Fruit fly (Drosophila melanogaster): ENCODE data around the gene Droj2.

The Droj2 gene

DNA sequence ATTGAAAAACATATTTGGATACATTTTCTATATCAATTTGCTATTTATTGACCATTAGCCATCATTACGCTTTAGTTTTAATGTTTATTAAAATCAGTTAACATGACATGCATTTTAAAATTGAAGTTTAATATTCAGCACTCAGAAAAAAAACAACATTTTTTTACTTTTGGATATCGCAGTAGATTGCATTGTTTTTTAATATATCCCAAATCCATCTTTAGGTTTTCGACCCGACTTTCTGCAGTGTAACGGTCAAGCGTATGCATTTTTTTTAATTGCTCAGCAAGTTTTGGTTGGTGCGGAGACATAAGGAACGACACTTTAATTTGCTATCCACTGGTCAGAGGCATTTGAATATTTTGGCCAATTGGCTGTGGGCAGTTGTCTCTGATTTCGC, 30.8 kb downstream of the Droj2 start:
- no peak for TF ChIP-seq noc (tag; optimal IDR thresholded peaks at IDR 0.05)

DNA sequence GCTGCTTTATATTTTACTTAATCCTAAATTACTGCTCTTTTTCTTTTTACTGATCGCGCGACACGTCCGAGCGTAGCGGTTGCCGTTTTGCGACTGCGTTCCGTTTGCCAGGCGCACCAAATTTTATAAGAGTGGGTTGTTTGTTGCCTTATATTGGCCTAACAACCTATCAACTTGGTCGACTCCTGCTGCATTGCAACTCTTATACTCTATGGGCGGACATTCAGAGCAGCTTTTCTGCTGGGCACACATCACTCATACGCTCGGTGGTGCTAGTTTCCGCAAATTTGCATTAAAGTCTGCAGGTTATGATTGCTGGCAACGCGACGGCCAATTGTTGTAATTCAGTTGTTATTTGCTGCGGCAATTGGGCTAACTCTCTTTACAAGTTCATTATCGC, 33.3 kb downstream of the Droj2 start, which contains the start of gene yellow-e:
Gene yellow-e (minus strand): TSS at position 101 of the 400 bp plus-strand sequence.
- TF ChIP-seq noc (tag; optimal IDR thresholded peaks at IDR 0.05): no peak

DNA sequence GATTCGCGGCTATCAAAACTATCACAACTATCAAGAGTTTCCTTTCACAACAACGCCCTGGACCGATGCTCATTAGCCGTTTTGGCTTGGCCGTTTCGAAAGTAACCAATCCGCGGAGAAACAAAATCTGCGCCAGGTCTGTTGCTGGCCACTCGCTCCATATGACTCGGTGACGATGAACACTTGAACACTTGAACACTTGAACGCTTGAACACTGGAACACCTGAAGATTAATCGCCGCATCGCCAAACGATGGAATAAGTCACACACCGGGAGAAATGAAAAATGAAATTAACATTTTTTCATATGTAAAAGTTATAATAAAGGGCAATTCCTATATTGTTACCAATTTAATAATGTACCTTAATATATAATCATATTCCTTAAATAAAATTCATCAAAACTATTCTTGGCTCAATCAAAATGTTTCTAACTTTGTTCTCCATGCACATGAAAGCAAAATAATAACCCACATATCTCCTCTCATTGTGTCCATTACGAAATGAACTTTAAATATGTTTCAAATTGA, 35.2 kb downstream of the Droj2 start:
- TF ChIP-seq noc (tag; optimal IDR thresholded peaks at IDR 0.05): no peak

DNA sequence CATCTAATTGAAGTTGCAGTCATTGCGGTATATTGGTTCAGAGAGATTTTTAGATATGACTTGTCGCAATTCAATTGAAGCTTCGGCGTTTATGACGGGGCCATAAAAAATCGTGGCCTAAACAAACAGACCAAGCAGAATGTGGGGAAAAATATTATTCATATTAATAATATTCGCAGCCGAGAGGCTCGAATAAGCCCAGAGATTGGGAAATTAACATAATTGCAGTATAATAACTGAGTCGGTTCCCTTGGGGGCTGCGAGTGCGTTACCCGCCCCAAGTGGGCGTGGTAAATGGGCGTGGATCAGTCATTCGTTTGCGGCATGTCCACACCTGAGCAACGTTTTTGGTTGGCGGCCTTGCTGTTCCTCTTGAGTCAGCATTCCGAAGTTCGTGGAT, 38.1 kb downstream of the Droj2 start, which contains the start of gene Ir87a:
Gene Ir87a (plus strand): TSS at position 301 of the 400 bp plus-strand sequence.
- TF ChIP-seq noc (tag; optimal IDR thresholded peaks at IDR 0.05): no peak

DNA sequence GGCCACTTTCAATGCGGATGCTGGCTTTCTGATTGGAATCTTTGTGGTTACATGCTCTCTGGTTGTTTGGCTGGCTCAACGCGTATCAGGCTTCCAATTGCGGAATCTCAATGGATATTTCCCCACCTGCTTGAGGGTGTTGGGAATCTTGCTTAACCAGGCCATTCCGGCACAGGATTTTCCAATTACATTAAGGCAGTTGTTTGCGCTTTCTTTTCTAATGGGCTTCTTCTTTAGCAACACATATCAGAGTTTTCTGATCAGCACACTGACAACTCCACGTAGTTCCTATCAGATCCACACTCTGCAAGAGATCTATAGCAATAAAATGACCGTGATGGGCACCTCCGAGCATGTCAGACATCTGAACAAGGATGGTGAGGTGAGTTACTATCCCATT, 40.3 kb downstream of the Droj2 start:
- no peak for TF ChIP-seq noc (tag; optimal IDR thresholded peaks at IDR 0.05)

DNA sequence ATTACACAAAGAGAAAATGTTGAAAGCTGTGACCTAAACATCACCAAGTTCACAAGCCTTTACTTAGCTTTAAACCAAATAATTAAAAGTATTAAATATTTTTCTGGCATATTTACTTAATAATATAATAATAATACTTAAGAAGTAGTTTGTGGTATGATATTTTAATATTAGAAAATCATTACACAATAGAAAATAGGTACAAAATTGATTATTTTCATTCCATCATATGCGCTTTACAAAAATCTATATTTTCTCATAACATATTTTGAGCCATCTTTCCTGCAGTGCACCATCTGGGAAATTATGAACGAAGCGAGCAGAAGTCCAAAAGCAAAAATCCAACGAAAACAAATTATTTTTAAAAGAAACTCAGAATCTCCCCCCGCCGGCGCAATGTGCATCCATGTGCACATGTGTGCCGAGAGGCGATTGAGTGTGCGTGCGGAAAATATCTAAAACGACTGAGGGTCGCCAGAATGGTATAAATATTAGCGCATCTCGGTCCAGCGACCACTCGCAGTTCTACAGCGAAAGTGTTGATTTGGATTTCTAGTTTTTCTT, 43.6 kb downstream of the Droj2 start, which contains the start of gene Act87E:
Gene Act87E (plus strand): TSS at position 514 of the 564 bp plus-strand sequence.
- peak; percentile 12 for TF ChIP-seq noc (tag; optimal IDR thresholded peaks at IDR 0.05)

DNA sequence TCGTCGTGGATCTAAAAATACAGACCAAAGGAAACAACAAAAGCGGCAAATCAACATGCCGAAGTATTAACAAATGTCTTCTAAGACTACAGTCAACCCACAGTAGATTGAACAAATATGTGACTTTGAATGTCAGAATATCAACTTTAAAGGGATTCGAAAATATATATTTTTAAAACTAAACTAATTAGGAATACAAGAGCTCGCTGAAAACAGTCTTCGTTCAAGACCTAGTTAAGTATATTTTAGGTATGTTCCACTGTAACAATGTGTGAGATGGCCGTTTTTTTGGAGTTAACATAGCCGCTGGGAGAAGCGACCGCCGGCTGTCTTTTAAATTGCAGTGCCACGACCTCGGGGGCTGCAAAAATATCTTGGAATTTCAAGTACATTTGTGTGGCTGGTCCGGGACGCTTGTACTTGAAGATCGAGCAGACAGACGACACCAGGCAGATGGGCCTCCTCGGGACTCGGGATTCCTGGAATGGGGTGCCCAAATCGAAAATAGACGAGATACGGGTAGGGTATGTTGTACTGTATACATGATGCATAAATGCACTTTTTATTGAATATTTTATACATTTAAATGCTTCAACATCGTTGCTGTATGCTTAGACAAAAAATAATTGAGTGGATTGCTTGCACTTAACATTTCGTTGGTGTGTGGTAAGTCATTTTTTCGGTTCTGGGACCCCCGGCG, 46.6 kb downstream of the Droj2 start:
- peak; percentile 57 for TF ChIP-seq noc (tag; optimal IDR thresholded peaks at IDR 0.05)

DNA sequence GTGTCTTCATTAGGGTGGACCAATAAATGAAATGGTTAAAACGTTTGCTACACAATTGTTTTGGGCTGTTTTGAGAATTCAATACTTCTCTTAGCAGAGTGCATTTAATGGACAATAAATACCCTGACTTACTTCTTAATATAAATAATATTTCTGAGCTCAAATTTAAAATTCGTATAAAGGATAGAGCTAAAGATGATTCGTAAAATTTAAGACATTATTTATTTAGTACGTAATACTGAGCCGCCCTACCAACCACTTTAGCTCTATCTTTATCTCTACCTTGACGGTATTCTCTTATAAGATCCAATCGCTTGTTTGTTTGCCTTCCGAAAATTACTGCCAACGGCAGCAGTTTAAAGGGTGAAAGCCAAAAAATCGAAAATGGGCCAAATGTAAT, 51.7 kb downstream of the Droj2 start:
- TF ChIP-seq noc (tag; optimal IDR thresholded peaks at IDR 0.05): peak; percentile 90

DNA sequence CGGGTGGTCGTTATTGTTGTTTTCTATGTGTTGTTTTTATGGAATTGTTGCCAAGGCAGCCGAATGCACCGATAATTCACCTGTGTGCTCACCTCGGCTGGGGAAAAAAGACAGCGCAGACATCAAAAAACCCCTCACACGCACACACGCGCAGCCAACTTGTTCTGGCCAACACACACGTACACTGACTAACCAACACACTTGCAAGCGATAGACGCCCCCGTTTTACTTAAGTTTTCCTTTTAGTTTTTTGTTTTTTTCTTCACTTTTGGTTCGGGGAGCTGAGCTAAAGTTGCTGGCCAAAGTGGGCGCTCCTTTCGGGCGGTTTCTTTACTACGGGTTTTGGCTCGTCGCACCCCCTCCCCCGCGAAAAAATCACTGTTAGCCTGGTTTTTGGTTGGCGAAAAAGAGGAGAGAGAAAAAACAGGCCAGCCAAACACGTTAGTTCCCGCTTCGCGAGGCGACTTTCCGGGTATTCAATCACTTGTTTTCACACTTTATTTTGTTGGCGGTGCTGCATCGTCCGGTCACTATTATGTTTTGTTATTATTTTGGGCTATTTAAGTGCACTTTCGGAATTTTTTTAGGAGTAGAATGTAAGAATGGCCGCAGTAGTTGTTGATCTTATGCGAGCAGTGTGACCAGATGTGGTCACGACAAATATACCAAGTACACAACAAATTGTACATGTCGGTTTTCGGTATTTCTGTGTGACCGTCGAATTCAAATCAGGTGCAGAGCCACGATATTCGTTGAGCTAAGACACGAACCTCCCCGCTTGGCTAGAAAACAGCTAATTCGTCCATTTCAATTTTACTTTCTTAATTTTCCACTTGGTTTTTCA, 52.6 kb downstream of the Droj2 start, which contains the start of gene yrt:
Gene yrt (minus strand): TSS at position 660 of the 844 bp plus-strand sequence.
- TF ChIP-seq noc (tag; optimal IDR thresholded peaks at IDR 0.05): no peak

Data from whole organism, larva.